Fruit fly (Drosophila melanogaster) whole organism, wandering third instar larva: ENCODE measurements around the gene CG5280.

ENCODE experiments used
- Abd-B ChIP-seq: fragments of >200 bp; optimal IDR thresholded peaks from 2 replicates; lab custom pipeline; 2017; ENCODE audit warnings: missing biosample characterization, missing genetic modification characterization
- Dif ChIP-seq: fragments of 200-275, 200-300 bp; sonication (Bioruptor generic); optimal IDR thresholded peaks from 2 replicates; lab custom pipeline; 2018; ENCODE audit warnings: missing biosample characterization, missing genetic modification characterization; ENCODE audit not compliant: partially characterized antibody
- N ChIP-seq: fragments of >200 bp; optimal IDR thresholded peaks from 2 replicates; lab custom pipeline; 2018; ENCODE audit warnings: missing biosample characterization, missing external identifiers, missing genetic modification characterization
- Vsx2 ChIP-seq: fragments of 200-300, 225-300 bp; sonication (Bioruptor generic); optimal IDR thresholded peaks from 2 replicates; lab custom pipeline; 2018; ENCODE audit warnings: missing biosample characterization, missing genetic modification characterization; ENCODE audit not compliant: partially characterized antibody
- br ChIP-seq: fragments of 200-800 bp; sonication (Bioruptor generic); optimal IDR thresholded peaks from 2 replicates; lab custom pipeline; 2016; ENCODE audit warnings: missing biosample characterization, missing genetic modification characterization
- dsf ChIP-seq: sonication (Bioruptor generic); optimal IDR thresholded peaks from 2 replicates; lab custom pipeline; 2016; ENCODE audit warnings: missing biosample characterization, missing genetic modification characterization, borderline replicate concordance
- psq ChIP-seq: fragments of 200-800 bp; sonication (Bioruptor generic); optimal IDR thresholded peaks from 3 replicates; lab custom pipeline; 2017; ENCODE audit warnings: missing biosample characterization, mild to moderate bottlenecking, missing genetic modification characterization, moderate library complexity
- rgr ChIP-seq: fragments of 200-800 bp; sonication (Bioruptor generic); optimal IDR thresholded peaks from 3 replicates; lab custom pipeline; 2016; ENCODE audit warnings: missing biosample characterization, mild to moderate bottlenecking, missing genetic modification characterization
- sv ChIP-seq: fragments of 200-800 bp; sonication (Bioruptor generic); optimal IDR thresholded peaks from 3 replicates; lab custom pipeline; 2016; ENCODE audit warnings: missing biosample characterization, missing genetic modification characterization
- usp ChIP-seq: fragments of >200 bp; optimal IDR thresholded peaks from 2 replicates; lab custom pipeline; 2017; ENCODE audit warnings: missing biosample characterization, missing genetic modification characterization
- woc ChIP-seq: sonication (Bioruptor generic); optimal IDR thresholded peaks from 2 replicates; lab custom pipeline; 2016; ENCODE audit warnings: missing biosample characterization, mild to moderate bottlenecking, missing genetic modification characterization

dm6 chr3L:8981495-8981894 is 8.5 kb downstream of the CG5280 start, which contains the start of gene CG13314:
- TF ChIP-seq rgr (GFP tag; lab: Kevin White, UChicago), result no peak
- TF ChIP-seq dsf (GFP tag; lab: Kevin White, UChicago), result no peak
- TF ChIP-seq usp (GFP tag; lab: Kevin White, UChicago), result no peak
- TF ChIP-seq br (GFP tag; lab: Kevin White, UChicago), result no peak
- TF ChIP-seq Vsx2 (GFP tag; lab: Kevin White, UChicago), result no peak
- no peak for TF ChIP-seq woc
- TF ChIP-seq psq (GFP tag; lab: Kevin White, UChicago), result no peak
- TF ChIP-seq Dif (GFP tag; lab: Kevin White, UChicago), result no peak
- TF ChIP-seq sv (GFP tag; lab: Kevin White, UChicago), result no peak
- TF ChIP-seq N (GFP tag; lab: Kevin White, UChicago), result no peak
- no peak for TF ChIP-seq Abd-B (GFP tag; lab: Kevin White, UChicago)
